Worm (Caenorhabditis elegans): ENCODE measurements around the gene nonu-1.

ce11 chrIII:4873395-4873794, 23.7 kb upstream of the nonu-1 start:
- TF ChIP-seq ztf-11 (tag; optimal IDR thresholded peaks at IDR 0.05) (no peak), pha-4 (tag; optimal IDR thresholded peaks at IDR 0.05) (no peak), ceh-16 (tag; optimal IDR thresholded peaks at IDR 0.05) (no peak), nfya-1 (tag; optimal IDR thresholded peaks at IDR 0.05; ENCODE audit: insufficient read depth) (no peak), fos-1 (tag; optimal IDR thresholded peaks at IDR 0.05) (no peak), nhr-77 (tag; optimal IDR thresholded peaks at IDR 0.05) (no peak), lin-39 (tag; optimal IDR thresholded peaks at IDR 0.05) (no peak), elt-2 (tag; optimal IDR thresholded peaks at IDR 0.05) (no peak), unc-62 (GFP tag; optimal IDR thresholded peaks at IDR 0.05) (no peak)

Measured in whole organism, L3 larva.